Worm (Caenorhabditis elegans) whole organism, mixed stage, embryonic: ENCODE results near the gene C15B12.8.

ENCODE experiments used
- bed-3 ChIP-seq: fragments of 200-800 bp; sonication (Bioruptor generic); optimal IDR thresholded peaks from 3 replicates; lab custom pipeline; 2018; ENCODE audit warnings: mild to moderate bottlenecking, missing genetic modification characterization, moderate library complexity, missing compliant biosample characterization
- blmp-1 ChIP-seq: fragments of 150-350 bp; optimal IDR thresholded peaks from 2 replicates; lab custom pipeline; 2014; ENCODE audit warnings: missing biosample characterization, missing genetic modification characterization
- ceh-39 ChIP-seq: fragments of 150-350 bp; optimal IDR thresholded peaks from 2 replicates; lab custom pipeline; 2014; ENCODE audit warnings: missing biosample characterization, missing genetic modification characterization
- ceh-83 ChIP-seq: fragments of 200-800 bp; sonication (Bioruptor generic); optimal IDR thresholded peaks from 2 replicates; lab custom pipeline; 2018; ENCODE audit warnings: mild to moderate bottlenecking, missing genetic modification characterization, missing compliant biosample characterization
- ces-1 ChIP-seq: fragments of 150-350 bp; optimal IDR thresholded peaks from 2 replicates; lab custom pipeline; 2014; ENCODE audit warnings: missing biosample characterization, missing genetic modification reagents, missing genetic modification characterization
- cnd-1 ChIP-seq: fragments of 200-800 bp; sonication (Bioruptor generic); optimal IDR thresholded peaks from 2 replicates; lab custom pipeline; 2018; ENCODE audit warnings: mild to moderate bottlenecking, missing genetic modification characterization, missing compliant biosample characterization
- drap-1 ChIP-seq: fragments of 200-800 bp; sonication (Bioruptor generic); optimal IDR thresholded peaks from 3 replicates; lab custom pipeline; 2018; ENCODE audit warnings: mild to moderate bottlenecking, missing genetic modification characterization, missing compliant biosample characterization
- elt-1 ChIP-seq: sonication (generic microtip); optimal IDR thresholded peaks from 2 replicates; lab custom pipeline; 2017; ENCODE audit warnings: missing genetic modification characterization, mild to moderate bottlenecking, missing compliant biosample characterization, antibody characterized with exemption, moderate library complexity, borderline replicate concordance; ENCODE audit not compliant: insufficient read depth
- flh-1 ChIP-seq: fragments of 200-800 bp; sonication (Bioruptor generic); optimal IDR thresholded peaks from 2 replicates; lab custom pipeline; 2018; ENCODE audit warnings: mild to moderate bottlenecking, missing genetic modification characterization, moderate library complexity, missing compliant biosample characterization
- ham-2 ChIP-seq: fragments of 200-800 bp; sonication (Bioruptor generic); optimal IDR thresholded peaks from 2 replicates; lab custom pipeline; 2018; ENCODE audit warnings: mild to moderate bottlenecking, missing genetic modification characterization, missing compliant biosample characterization
- hlh-1 ChIP-seq: fragments of 150-350 bp; optimal IDR thresholded peaks from 2 replicates; lab custom pipeline; 2014; ENCODE audit warnings: missing biosample characterization, missing genetic modification reagents, missing genetic modification characterization
- lin-13 ChIP-seq: fragments of 150-350 bp; optimal IDR thresholded peaks from 2 replicates; lab custom pipeline; 2014; ENCODE audit warnings: missing biosample characterization, missing genetic modification characterization
- lin-32 ChIP-seq: fragments of 200-800 bp; sonication (Bioruptor generic); optimal IDR thresholded peaks from 2 replicates; lab custom pipeline; 2018; ENCODE audit warnings: mild to moderate bottlenecking, missing genetic modification characterization, missing compliant biosample characterization
- mab-5 ChIP-seq: fragments of 150-350 bp; optimal IDR thresholded peaks from 2 replicates; lab custom pipeline; 2014; ENCODE audit warnings: missing biosample characterization, missing genetic modification characterization
- mep-1 ChIP-seq: fragments of 150-350 bp; optimal IDR thresholded peaks from 2 replicates; lab custom pipeline; 2017; ENCODE audit warnings: missing biosample characterization, missing genetic modification reagents, missing genetic modification characterization, inconsistent platforms
- mls-2 ChIP-seq: sonication (generic microtip); optimal IDR thresholded peaks from 2 replicates; lab custom pipeline; 2016; ENCODE audit warnings: mild to moderate bottlenecking, missing genetic modification characterization, moderate library complexity, missing compliant biosample characterization
- nhr-2 ChIP-seq: fragments of 150-350 bp; optimal IDR thresholded peaks from 2 replicates; lab custom pipeline; 2014; ENCODE audit warnings: missing biosample characterization, missing genetic modification characterization
- nhr-237 ChIP-seq: fragments of 150-350 bp; optimal IDR thresholded peaks from 2 replicates; lab custom pipeline; 2014; ENCODE audit warnings: missing biosample characterization, missing genetic modification characterization
- nhr-76 ChIP-seq: sonication (generic microtip); optimal IDR thresholded peaks from 2 replicates; lab custom pipeline; 2017; ENCODE audit warnings: missing biosample characterization, missing genetic modification characterization
- pha-4 ChIP-seq: fragments of 150-350 bp; optimal IDR thresholded peaks from 2 replicates; lab custom pipeline; 2018; ENCODE audit warnings: missing biosample characterization, missing genetic modification reagents, missing genetic modification characterization
- sem-2 ChIP-seq: fragments of 200-800 bp; sonication (Bioruptor generic); optimal IDR thresholded peaks from 2 replicates; lab custom pipeline; 2018; ENCODE audit warnings: mild to moderate bottlenecking, missing genetic modification characterization, missing compliant biosample characterization
- snpc-4 ChIP-seq: fragments of 150-350 bp; optimal IDR thresholded peaks from 2 replicates; lab custom pipeline; 2014; ENCODE audit warnings: missing biosample characterization, missing genetic modification characterization
- sptf-1 ChIP-seq: sonication (generic microtip); optimal IDR thresholded peaks from 2 replicates; lab custom pipeline; 2017; ENCODE audit warnings: mild to moderate bottlenecking, missing genetic modification characterization, moderate library complexity, missing compliant biosample characterization
- unc-120 ChIP-seq: sonication (generic microtip); optimal IDR thresholded peaks from 2 replicates; lab custom pipeline; 2017; ENCODE audit warnings: missing genetic modification characterization, missing compliant biosample characterization; ENCODE audit not compliant: poor library complexity, severe bottlenecking
- unc-39 ChIP-seq: fragments of 150-350 bp; optimal IDR thresholded peaks from 2 replicates; lab custom pipeline; 2014; ENCODE audit warnings: missing biosample characterization, missing genetic modification characterization
- unc-62 ChIP-seq: fragments of 150-350 bp; optimal IDR thresholded peaks from 2 replicates; lab custom pipeline; 2014; ENCODE audit warnings: missing biosample characterization, missing genetic modification reagents, missing genetic modification characterization
- ztf-11 ChIP-seq: fragments of 150-350 bp; optimal IDR thresholded peaks from 2 replicates; lab custom pipeline; 2014; ENCODE audit warnings: missing biosample characterization, missing genetic modification characterization

Gene C15B12.8

DNA sequence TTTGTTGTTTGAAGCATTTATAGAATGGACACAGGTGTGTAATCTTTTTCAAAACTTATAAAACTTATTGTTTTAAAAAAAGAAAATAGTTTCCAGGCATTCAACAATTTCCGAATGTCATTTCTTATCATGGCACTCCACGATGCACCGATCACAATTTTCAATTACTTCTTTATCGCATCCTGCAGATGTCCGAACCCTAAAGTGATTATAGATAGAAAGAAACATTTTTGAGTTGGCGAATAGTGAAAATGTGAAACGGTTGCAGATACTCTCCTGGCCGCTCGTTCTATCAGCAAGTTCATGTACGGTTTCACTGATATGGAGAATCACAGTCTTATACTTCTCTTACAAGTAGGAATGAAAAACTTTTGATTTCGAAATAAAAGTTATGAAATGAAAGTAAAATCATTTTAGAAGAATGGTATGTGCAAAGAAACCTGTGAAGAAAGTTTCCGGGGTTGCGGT lies 11.0 kb upstream of the C15B12.8 start, which contains the start of gene C15B12.2:
C15B12.2 (plus strand) TSS at position 418 of the 468 bp plus-strand sequence.
- TF ChIP-seq nhr-2 (tag; lab: Kevin White, UChicago), result no peak
- no peak for TF ChIP-seq ceh-83 (GFP tag; lab: Kevin White, UChicago)

DNA sequence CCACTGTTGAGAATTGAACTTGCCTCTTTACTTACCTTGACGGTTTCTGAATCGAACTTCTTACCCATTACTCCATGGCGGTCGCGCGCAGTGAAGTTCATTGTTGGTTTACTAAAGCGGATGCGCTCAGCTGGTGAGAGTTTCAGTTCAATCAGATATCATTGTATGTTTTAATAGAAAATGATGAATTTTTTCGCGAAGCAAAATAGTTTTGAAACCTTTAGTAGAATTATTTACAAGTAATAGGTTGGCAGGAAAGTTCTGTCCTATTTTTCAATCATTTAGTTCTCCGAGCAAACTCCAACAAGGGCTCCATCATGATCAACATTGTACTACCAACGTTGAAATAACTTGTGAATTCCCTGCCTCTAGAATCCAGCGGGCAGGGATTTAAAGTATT lies 6.6 kb upstream of the C15B12.8 start, which contains the start of gene C15B12.3:
C15B12.3 (minus strand) TSS at position 101 of the 400 bp plus-strand sequence.
- TF ChIP-seq mls-2 (tag; lab: Kevin White, UChicago), result no peak
- no peak for TF ChIP-seq cnd-1 (tag; lab: Kevin White, UChicago)
- TF ChIP-seq, all 35 proteins: peak for 0

DNA sequence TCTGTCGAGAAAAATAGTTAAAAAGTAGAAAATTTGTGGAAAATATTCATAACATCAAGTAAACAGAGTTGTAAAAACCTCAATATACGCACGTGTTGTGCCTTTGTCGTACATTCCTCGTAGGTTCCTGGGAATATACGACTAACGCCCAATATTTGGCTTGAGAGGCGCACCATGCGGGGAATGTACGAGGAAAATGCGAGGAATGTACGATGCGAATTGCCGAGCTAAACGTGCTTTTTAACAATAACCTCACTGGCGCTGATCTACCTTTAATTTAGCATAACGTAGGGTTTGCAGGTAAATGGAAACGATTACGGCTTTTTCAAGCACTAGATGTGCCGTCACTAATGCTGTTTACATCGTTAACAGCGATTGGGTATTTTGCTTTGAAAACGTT lies 5.6 kb upstream of the C15B12.8 start, which contains the start of gene C15B12.9:
C15B12.9 (plus strand) TSS at position 301 of the 400 bp plus-strand sequence.
- TF ChIP-seq pha-4, result no peak
- no peak for TF ChIP-seq flh-1
- TF ChIP-seq elt-1 (tag; lab: Kevin White, UChicago), result no peak
- TF ChIP-seq ceh-83 (GFP tag; lab: Kevin White, UChicago), result no peak
- no peak for TF ChIP-seq drap-1 (GFP tag; lab: Kevin White, UChicago)
- TF ChIP-seq nhr-76 (tag; lab: Kevin White, UChicago), result no peak

DNA sequence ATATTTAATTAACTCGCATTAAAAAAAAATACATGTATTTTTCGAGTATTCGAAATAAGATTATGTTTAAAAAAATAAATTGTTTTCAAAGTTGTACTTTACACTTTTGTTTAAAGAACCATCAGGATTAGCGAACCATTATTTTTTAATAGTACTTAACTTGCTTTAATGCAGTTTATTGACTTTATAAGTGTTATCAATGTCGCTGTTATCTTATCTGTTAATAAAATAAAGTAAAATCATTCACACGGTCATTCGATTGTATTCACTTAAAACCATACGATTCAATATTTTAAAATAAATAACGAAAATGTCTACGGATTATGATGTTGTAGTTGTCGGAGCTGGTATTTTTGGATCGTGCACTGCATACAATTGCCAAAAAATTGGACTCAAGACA lies 2.5 kb downstream of the C15B12.8 start, which contains the start of gene C15B12.1:
C15B12.1 (plus strand) TSS at position 271 of the 400 bp plus-strand sequence.
- TF ChIP-seq nhr-2 (tag; lab: Kevin White, UChicago) (no peak), mab-5 (tag; lab: Kevin White, UChicago) (no peak), ztf-11 (tag; lab: Kevin White, UChicago) (no peak), lin-32 (GFP tag; lab: Kevin White, UChicago) (no peak), lin-13 (tag; lab: Kevin White, UChicago) (no peak), pha-4 (no peak)
- TF ChIP-seq, all 35 proteins: peak for 0

DNA sequence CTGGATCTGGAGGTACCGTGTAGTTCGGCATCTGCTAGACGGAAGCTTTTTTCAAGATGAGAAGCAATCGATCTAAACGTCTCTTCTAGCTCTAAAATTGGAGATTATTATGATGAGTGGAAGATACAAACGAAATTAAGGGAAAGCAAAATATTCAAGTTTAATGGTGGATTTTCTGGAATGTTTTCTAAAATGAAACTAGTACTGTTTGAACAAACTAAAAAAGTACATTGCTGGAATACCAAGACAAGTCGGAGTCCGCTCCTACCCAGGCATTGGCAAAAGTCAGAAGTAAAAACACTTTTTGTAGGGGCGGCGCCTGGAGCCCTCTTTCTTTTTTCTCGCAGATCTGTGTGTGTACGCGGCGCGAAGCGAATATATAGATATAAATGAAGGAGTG lies 10.7 kb downstream of the C15B12.8 start, which contains the start of gene gar-1:
gar-1 (minus strand) TSS at position 101 of the 400 bp plus-strand sequence.
- TF ChIP-seq unc-62 (GFP tag; lab: Kevin White, UChicago) (no peak), lin-32 (GFP tag; lab: Kevin White, UChicago) (no peak), flh-1 (no peak), bed-3 (GFP tag; lab: Kevin White, UChicago) (no peak), mls-2 (tag; lab: Kevin White, UChicago) (no peak), blmp-1 (no peak), drap-1 (GFP tag; lab: Kevin White, UChicago) (no peak), ham-2 (GFP tag; lab: Kevin White, UChicago) (no peak), mep-1 (no peak)
- TF ChIP-seq, all 35 proteins: peak for 0

DNA sequence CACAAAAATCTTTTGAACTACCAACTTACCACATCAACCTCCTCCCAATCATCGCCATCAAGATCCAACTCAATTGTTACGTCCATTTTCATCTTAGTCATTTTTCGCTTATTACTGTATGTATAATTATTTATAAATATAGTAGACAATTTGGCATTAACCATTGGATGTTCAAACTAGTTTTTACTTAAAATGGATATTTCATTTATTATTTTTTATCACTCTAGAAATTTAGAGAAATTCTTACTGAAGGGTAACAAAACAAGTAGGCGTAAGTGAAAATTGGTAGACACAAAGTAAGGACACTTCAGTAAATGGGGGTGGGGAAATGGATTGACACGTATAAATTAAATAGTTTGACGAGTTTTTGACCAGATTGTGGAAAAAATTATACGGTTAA lies 25.7 kb downstream of the C15B12.8 start, which contains the start of gene actl-1:
actl-1 (minus strand) TSS at position 101 of the 400 bp plus-strand sequence.
- TF ChIP-seq unc-120 (tag; lab: Kevin White, UChicago) (no peak), unc-39 (tag; lab: Kevin White, UChicago) (no peak), ceh-39 (tag; lab: Kevin White, UChicago) (no peak), lin-32 (GFP tag; lab: Kevin White, UChicago) (no peak), unc-62 (GFP tag; lab: Kevin White, UChicago) (no peak), hlh-1 (no peak), sem-2 (no peak), elt-1 (tag; lab: Kevin White, UChicago) (no peak), pha-4 (no peak)

DNA sequence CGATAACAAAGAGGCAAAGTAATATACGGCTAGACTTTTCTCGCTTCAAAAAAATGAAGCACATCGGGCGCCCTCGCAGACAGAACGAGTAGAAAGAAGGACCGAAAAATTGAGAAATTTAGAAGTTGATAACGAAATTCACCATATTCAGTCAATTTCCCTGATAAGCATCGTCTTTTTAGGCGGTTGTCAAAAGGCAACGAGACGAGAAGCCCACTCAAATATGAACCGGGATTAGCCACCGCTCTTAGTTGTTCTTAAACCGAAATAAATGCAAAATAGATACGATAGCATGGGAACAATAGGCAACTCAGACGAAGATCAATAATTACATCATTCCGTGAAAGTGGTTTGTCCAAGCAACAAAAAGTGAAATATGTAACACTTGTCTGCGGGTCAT lies 29.1 kb downstream of the C15B12.8 start:
- TF ChIP-seq blmp-1 (no peak), flh-1 (no peak), snpc-4 (tag; lab: Kevin White, UChicago) (no peak), nhr-2 (tag; lab: Kevin White, UChicago) (no peak), sptf-1 (tag; lab: Kevin White, UChicago) (no peak), ces-1 (GFP tag; lab: Kevin White, UChicago) (no peak), nhr-237 (tag; lab: Kevin White, UChicago) (no peak)
